Fruit fly (Drosophila melanogaster) whole organism, larva: ENCODE results near the gene CG9631.

Source experiments
- noc ChIP-seq: fragments of 200-800 bp; sonication (Bioruptor generic); optimal IDR thresholded peaks from 3 replicates; lab custom pipeline; 2019; ENCODE audit warnings: missing biosample characterization, mild to moderate bottlenecking, missing genetic modification characterization, moderate library complexity

CG9631 gene

DNA sequence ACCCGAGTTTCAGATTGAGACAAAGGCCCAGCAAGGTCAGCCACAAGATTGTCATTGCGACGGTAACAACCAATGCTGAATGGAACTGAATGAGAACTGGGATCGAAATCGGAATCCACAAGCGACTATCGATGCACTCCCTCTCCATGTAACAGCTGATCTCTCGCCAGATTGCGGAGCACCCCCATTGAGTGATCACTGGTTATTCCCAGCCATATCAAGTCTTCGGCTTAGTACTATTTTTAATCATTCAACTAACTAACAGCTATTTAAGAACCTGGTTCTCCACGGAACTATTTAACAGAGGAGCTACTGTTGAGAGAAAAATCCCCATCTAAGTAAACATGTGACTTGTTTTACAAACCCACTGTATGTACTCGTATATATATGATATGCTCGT lies at the start of gene CG9631:
Gene CG9631 (minus strand): TSS at position 101 of the 400 bp plus-strand sequence.
- TF ChIP-seq noc, result no peak

- TF ChIP-seq noc, result no peak
Observed at dm6 chr3R:14275519-14276172, 49.1 kb upstream of the CG9631 start.

DNA sequence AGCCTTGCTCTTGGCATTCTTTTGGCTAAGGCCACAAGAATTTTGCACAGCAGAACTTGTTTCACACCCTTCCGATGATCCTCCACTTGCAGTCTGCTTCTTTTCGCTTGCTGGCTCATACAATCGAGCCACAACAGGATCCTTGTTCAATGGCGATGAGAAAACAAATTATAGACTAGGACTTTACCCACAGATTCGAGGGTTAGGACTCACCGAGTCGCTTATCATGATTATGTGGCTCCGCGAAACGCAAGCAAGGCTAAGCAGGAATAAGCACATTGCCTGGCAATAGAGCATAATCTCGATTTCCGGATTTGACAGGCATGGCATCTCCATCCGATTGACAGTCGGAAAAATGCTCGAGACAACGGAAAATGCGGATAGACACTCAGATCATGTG lies 35.5 kb upstream of the CG9631 start, which contains the start of the genes CG14839 and CG14841:
Gene CG14839 (plus strand): TSS at position 301 of the 400 bp plus-strand sequence.
Gene CG14841 (minus strand): TSS at position 332 of the 400 bp plus-strand sequence.
- no peak for TF ChIP-seq noc

dm6 chr3R:14261113-14261512 lies 34.6 kb upstream of the CG9631 start, which contains the start of gene CG14840:
CG14840 (minus strand) TSS chr3R:14261213.
- no peak for TF ChIP-seq noc

- TF ChIP-seq noc, result no peak
Observed at dm6 chr3R:14259821-14260220, 33.3 kb upstream of the CG9631 start, which contains the start of gene MetRS-m. MetRS-m (minus strand) TSS chr3R:14259991.

DNA sequence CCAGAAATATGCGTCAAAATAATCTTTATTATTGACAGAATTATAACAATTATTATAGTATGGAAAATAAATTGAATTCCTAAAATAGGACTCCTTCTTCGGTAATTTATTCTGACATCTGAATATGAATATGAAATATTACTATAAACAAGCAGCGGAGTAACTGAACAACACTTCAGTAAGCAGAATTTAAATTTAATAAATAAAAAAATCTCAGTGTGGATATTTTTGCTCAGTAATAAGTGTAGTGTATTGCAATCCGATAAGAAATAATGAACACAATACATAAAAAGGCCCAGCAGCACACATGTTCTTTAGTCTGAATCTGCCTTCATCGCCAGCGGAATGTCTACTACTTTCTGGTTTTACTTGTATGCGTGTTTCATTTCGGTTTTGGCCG lies 29.2 kb upstream of the CG9631 start, which contains the start of gene CG43179:
Gene CG43179 (plus strand): TSS at position 301 of the 400 bp plus-strand sequence.
- TF ChIP-seq noc, result no peak

DNA sequence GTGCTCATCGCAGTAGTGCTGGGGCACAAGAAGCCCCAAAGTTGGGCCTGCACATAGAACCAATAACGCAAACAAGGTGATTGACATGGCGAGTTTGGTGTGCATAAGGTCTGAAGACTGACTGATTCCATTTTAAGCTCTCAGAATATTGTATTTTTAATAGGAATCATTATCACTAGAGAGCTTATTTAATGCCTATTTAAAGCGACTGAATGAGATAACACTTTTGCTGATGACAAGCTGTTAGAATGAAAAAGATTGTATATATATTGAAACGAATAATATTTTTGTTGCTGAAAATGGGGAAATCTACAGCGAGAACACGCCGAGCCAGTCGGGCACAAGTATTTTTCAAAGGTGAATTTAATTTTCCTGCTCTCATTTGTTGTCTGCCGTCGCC lies 18.8 kb upstream of the CG9631 start, which contains the start of gene CG9616:
Gene CG9616 (minus strand): TSS at position 101 of the 400 bp plus-strand sequence.
- TF ChIP-seq noc, result no peak

DNA sequence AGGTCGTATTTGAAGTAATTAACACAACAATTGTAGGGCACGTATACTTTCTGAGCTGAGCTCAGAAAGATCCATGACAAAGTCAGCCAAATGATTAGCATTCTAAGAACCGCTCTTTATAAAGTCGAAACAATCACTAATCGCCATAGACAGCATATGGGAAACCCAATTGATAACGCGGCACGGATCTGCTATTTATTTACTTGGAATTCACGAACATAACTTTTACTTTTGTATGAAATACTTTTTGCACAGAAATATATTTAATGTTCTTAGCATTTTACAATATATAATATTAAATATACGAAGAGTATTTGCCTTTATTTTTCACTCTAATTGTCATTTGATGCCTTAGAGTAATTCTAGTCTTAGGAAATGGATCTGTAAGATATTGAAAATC lies 18.0 kb upstream of the CG9631 start, which contains the start of gene CG43291:
Gene CG43291 (minus strand): TSS at position 101 of the 400 bp plus-strand sequence.
- no peak for TF ChIP-seq noc

- TF ChIP-seq noc, result no peak
Observed at dm6 chr3R:14229045-14229444, 2.5 kb upstream of the CG9631 start, which contains the start of gene CG9624. CG9624 (minus strand) TSS chr3R:14229145.

DNA sequence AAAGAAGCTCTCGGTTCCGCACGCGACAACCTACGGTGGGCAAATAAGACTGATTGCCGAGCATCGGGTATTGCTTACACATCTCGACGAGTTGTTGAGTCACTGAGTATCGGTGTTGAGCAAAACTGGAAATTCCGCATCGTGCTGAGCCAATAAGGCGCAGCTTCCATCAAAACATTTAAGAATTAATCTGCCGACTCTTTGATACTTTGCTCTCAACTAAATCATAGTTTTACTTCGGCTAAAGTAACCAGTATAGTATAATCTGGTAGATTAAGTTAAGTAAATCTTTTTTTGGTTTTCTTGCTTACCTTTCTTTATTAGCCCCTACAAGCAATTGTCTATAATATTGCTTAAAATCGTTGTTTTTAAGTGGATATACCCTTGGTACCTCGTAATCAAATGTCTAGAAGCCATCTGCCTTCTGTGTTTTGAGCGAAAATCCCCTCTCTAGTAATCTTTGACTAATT lies 2.4 kb downstream of the CG9631 start, which contains the start of gene Sp212:
Gene Sp212 (minus strand): TSS at position 51 of the 470 bp plus-strand sequence.
- peak; percentile 33 for TF ChIP-seq noc

DNA sequence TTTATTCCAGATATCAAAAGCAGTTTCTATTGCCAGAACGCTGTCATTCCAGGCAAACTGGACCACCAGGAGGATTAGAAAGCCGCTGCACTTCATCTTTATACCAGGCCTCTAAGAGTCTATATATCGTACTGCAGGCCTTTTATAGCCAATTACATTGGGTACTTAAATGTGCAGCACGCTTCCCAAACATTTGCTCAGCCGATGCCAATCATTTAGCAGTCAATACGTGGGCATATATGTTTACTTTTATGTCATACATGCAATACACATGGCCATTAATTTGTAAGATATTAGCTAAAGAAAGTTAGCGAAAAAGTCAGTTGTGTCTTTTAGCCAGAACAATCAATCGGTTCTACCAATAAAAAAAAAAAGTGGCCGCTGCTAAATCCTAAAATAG lies 5.1 kb downstream of the CG9631 start, which contains the start of gene CG33109:
Gene CG33109 (minus strand): TSS at position 101 of the 400 bp plus-strand sequence.
- TF ChIP-seq noc, result no peak

DNA sequence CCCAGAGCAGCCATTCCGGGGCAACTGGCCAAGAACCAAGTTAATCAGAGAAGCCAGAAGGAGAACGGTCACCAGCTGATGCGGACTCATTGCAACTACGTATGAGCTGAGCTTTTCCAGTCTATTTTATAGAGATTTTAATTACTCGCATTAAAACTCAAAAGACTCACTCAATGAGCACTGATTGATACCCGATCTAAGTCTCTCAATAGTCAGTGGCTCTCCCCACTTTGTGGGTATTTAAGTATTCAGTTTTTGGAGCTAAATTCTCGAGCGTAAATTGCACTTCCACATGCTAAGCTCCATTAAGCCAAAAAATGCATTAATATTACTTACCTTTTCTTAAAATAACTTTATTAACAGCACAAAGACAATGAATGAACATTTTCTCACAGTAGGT lies 6.5 kb downstream of the CG9631 start, which contains the start of gene CG31326:
Gene CG31326 (minus strand): TSS at position 101 of the 400 bp plus-strand sequence.
- TF ChIP-seq noc, result no peak

DNA sequence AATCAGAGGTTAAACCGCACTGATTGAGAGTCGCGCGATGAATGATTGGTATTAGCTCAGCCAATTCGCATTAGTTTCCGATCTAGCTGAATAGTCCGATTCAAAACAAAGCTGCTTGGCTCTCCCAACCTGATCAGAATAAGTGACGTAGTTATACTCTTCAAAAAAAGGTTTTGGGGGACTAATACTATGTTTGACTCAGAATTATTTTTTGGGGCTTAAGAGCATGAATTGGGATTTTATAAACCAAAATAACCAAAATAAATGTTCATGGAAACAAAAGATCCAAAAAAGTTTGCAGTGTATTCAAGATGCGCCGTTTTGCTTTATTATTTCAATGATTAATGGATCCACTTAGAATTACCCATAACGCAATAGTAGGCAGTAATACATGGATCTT lies 8.7 kb downstream of the CG9631 start, which contains the start of gene CG9649:
Gene CG9649 (minus strand): TSS at position 44 of the 400 bp plus-strand sequence.
- no peak for TF ChIP-seq noc

- TF ChIP-seq noc, result no peak
Observed at dm6 chr3R:14214776-14215175, 11.8 kb downstream of the CG9631 start, which contains the start of gene Dop1R1. Dop1R1 (minus strand) TSS chr3R:14214810.
